Worm (Caenorhabditis elegans) whole organism, late embryonic: ENCODE data around the gene D2024.1.

ENCODE experiments used
- C08G9.2 ChIP-seq: sonication (generic microtip); optimal IDR thresholded peaks from 2 replicates; lab custom pipeline; 2016; ENCODE audit warnings: mild to moderate bottlenecking, missing genetic modification characterization, moderate library complexity, missing compliant biosample characterization
- C38D4.7 ChIP-seq: fragments of 200-800 bp; sonication (Bioruptor generic); optimal IDR thresholded peaks from 2 replicates; lab custom pipeline; 2018; ENCODE audit warnings: mild to moderate bottlenecking, missing genetic modification characterization, moderate library complexity, missing compliant biosample characterization
- K09A11.1 ChIP-seq: sonication (generic microtip); optimal IDR thresholded peaks from 2 replicates; lab custom pipeline; 2017; ENCODE audit warnings: antibody characterized with exemption, mild to moderate bottlenecking, missing genetic modification characterization, missing compliant biosample characterization; ENCODE audit not compliant: insufficient read depth
- Y22D7AL.16 ChIP-seq: sonication (generic microtip); optimal IDR thresholded peaks from 2 replicates; lab custom pipeline; 2016; ENCODE audit warnings: missing genetic modification characterization, missing compliant biosample characterization
- ahr-1 ChIP-seq: sonication (generic microtip); optimal IDR thresholded peaks from 2 replicates; lab custom pipeline; 2016; ENCODE audit warnings: missing genetic modification characterization, missing compliant biosample characterization
- ama-1 ChIP-seq: fragments of 150-350 bp; optimal IDR thresholded peaks from 2 replicates; lab custom pipeline; 2014
- ceh-14 ChIP-seq: sonication (generic microtip); optimal IDR thresholded peaks from 2 replicates; lab custom pipeline; 2016; ENCODE audit warnings: missing genotype, missing genetic modification characterization, missing compliant biosample characterization
- ceh-18 ChIP-seq: sonication (generic microtip); optimal IDR thresholded peaks from 2 replicates; lab custom pipeline; 2016; ENCODE audit warnings: missing genetic modification characterization, missing compliant biosample characterization
- ceh-19 ChIP-seq: fragments of 200-800 bp; sonication (Bioruptor generic); optimal IDR thresholded peaks from 2 replicates; lab custom pipeline; 2018; ENCODE audit warnings: mild to moderate bottlenecking, missing genetic modification characterization, missing compliant biosample characterization
- ceh-2 ChIP-seq: sonication (generic microtip); optimal IDR thresholded peaks from 2 replicates; lab custom pipeline; 2016; ENCODE audit warnings: missing genotype, missing genetic modification characterization, missing compliant biosample characterization
- ceh-22 ChIP-seq: sonication (generic microtip); optimal IDR thresholded peaks from 2 replicates; lab custom pipeline; 2017; ENCODE audit warnings: missing biosample characterization, missing genetic modification characterization
- ceh-31 ChIP-seq: sonication (generic microtip); optimal IDR thresholded peaks from 2 replicates; lab custom pipeline; 2016; ENCODE audit warnings: missing genetic modification characterization, missing compliant biosample characterization
- ceh-34 ChIP-seq: sonication (generic microtip); optimal IDR thresholded peaks from 2 replicates; lab custom pipeline; 2016; ENCODE audit warnings: mild to moderate bottlenecking, missing genetic modification characterization, missing compliant biosample characterization
- ceh-48 ChIP-seq: sonication (generic microtip); optimal IDR thresholded peaks from 2 replicates; lab custom pipeline; 2016; ENCODE audit warnings: missing genetic modification characterization, inconsistent platforms, missing compliant biosample characterization
- ceh-9 ChIP-seq: sonication (generic microtip); optimal IDR thresholded peaks from 2 replicates; lab custom pipeline; 2016; ENCODE audit warnings: mild to moderate bottlenecking, missing genetic modification characterization, inconsistent platforms, missing compliant biosample characterization
- dmd-4 ChIP-seq: sonication (generic microtip); optimal IDR thresholded peaks from 2 replicates; lab custom pipeline; 2016; ENCODE audit warnings: borderline replicate concordance, missing genetic modification characterization, missing compliant biosample characterization
- dve-1 ChIP-seq: sonication (generic microtip); optimal IDR thresholded peaks from 2 replicates; lab custom pipeline; 2017; ENCODE audit warnings: antibody characterized with exemption, mild to moderate bottlenecking, missing genetic modification characterization, missing compliant biosample characterization
- elt-2 ChIP-seq: sonication (generic microtip); optimal IDR thresholded peaks from 2 replicates; lab custom pipeline; 2016; ENCODE audit warnings: missing genetic modification reagents, missing genetic modification characterization, missing compliant biosample characterization
- elt-4 ChIP-seq: sonication (generic microtip); optimal IDR thresholded peaks from 2 replicates; lab custom pipeline; 2016; ENCODE audit warnings: missing genetic modification characterization, missing compliant biosample characterization
- ets-4 ChIP-seq: sonication (generic microtip); optimal IDR thresholded peaks from 2 replicates; lab custom pipeline; 2016; ENCODE audit warnings: missing genetic modification characterization, missing compliant biosample characterization
- fax-1 ChIP-seq: sonication (generic microtip); optimal IDR thresholded peaks from 2 replicates; lab custom pipeline; 2016; ENCODE audit warnings: missing genotype, missing genetic modification characterization, missing compliant biosample characterization
- fkh-10 ChIP-seq: fragments of 150-350 bp; optimal IDR thresholded peaks from 2 replicates; lab custom pipeline; 2014; ENCODE audit warnings: missing biosample characterization, missing genetic modification reagents, missing genetic modification characterization
- fkh-6 ChIP-seq: sonication (generic microtip); optimal IDR thresholded peaks from 2 replicates; lab custom pipeline; 2016; ENCODE audit warnings: missing genetic modification characterization, missing compliant biosample characterization
- hlh-15 ChIP-seq: sonication (generic microtip); optimal IDR thresholded peaks from 2 replicates; lab custom pipeline; 2016; ENCODE audit warnings: missing genetic modification characterization, missing compliant biosample characterization
- hlh-30 ChIP-seq: sonication (generic microtip); optimal IDR thresholded peaks from 2 replicates; lab custom pipeline; 2017; ENCODE audit warnings: antibody characterized with exemption, missing genetic modification characterization, missing compliant biosample characterization; ENCODE audit not compliant: insufficient read depth
- hlh-8 ChIP-seq: sonication (generic microtip); optimal IDR thresholded peaks from 2 replicates; lab custom pipeline; 2016; ENCODE audit warnings: missing genotype, missing genetic modification characterization, missing compliant biosample characterization
- madf-2 ChIP-seq: sonication (generic microtip); optimal IDR thresholded peaks from 2 replicates; lab custom pipeline; 2017; ENCODE audit warnings: missing genetic modification characterization, missing compliant biosample characterization
- nfya-1 ChIP-seq: sonication (generic microtip); optimal IDR thresholded peaks from 2 replicates; lab custom pipeline; 2017; ENCODE audit warnings: missing genetic modification characterization, mild to moderate bottlenecking, missing compliant biosample characterization, antibody characterized with exemption, moderate library complexity
- nhr-11 ChIP-seq: fragments of 150-350 bp; optimal IDR thresholded peaks from 2 replicates; lab custom pipeline; 2014; ENCODE audit warnings: missing biosample characterization, missing genetic modification characterization
- npax-4 ChIP-seq: sonication (generic microtip); optimal IDR thresholded peaks from 2 replicates; lab custom pipeline; 2016; ENCODE audit warnings: missing genetic modification characterization, missing compliant biosample characterization
- pat-9 ChIP-seq: fragments of 200-800 bp; sonication (Bioruptor generic); optimal IDR thresholded peaks from 2 replicates; lab custom pipeline; 2018; ENCODE audit warnings: mild to moderate bottlenecking, missing genetic modification characterization, moderate library complexity, missing compliant biosample characterization
- pax-1 ChIP-seq: fragments of 150-350 bp; optimal IDR thresholded peaks from 2 replicates; lab custom pipeline; 2014; ENCODE audit warnings: missing biosample characterization, missing genetic modification characterization
- pha-2 ChIP-seq: sonication (generic microtip); optimal IDR thresholded peaks from 2 replicates; lab custom pipeline; 2017; ENCODE audit warnings: mild to moderate bottlenecking, missing genetic modification characterization, missing compliant biosample characterization
- pha-4 ChIP-seq: fragments of 150-350 bp; optimal IDR thresholded peaks from 2 replicates; lab custom pipeline; 2018; ENCODE audit warnings: missing biosample characterization, missing genetic modification reagents, missing genetic modification characterization
- pqm-1 ChIP-seq: sonication (generic microtip); optimal IDR thresholded peaks from 2 replicates; lab custom pipeline; 2016; ENCODE audit warnings: missing genetic modification characterization, missing compliant biosample characterization
- pros-1 ChIP-seq: fragments of 150-350 bp; optimal IDR thresholded peaks from 2 replicates; lab custom pipeline; 2014; ENCODE audit warnings: missing biosample characterization, missing genetic modification reagents, missing genetic modification characterization
- ref-2 ChIP-seq: sonication (generic microtip); optimal IDR thresholded peaks from 2 replicates; lab custom pipeline; 2016; ENCODE audit warnings: missing genetic modification characterization, missing compliant biosample characterization
- rnt-1 ChIP-seq: sonication (generic microtip); optimal IDR thresholded peaks from 2 replicates; lab custom pipeline; 2016; ENCODE audit warnings: missing genetic modification characterization, missing compliant biosample characterization
- sox-4 ChIP-seq: sonication (generic microtip); optimal IDR thresholded peaks from 2 replicates; lab custom pipeline; 2017; ENCODE audit warnings: mild to moderate bottlenecking, missing genetic modification characterization, inconsistent platforms, missing compliant biosample characterization
- syd-9 ChIP-seq: sonication (generic microtip); optimal IDR thresholded peaks from 2 replicates; lab custom pipeline; 2016; ENCODE audit warnings: mild to moderate bottlenecking, missing genetic modification characterization, moderate library complexity, missing compliant biosample characterization
- tbx-2 ChIP-seq: sonication (generic microtip); optimal IDR thresholded peaks from 2 replicates; lab custom pipeline; 2016; ENCODE audit warnings: missing genetic modification characterization, missing compliant biosample characterization
- tbx-7 ChIP-seq: sonication (generic microtip); optimal IDR thresholded peaks from 2 replicates; lab custom pipeline; 2016; ENCODE audit warnings: missing genotype, missing genetic modification characterization, missing compliant biosample characterization
- ttx-3 ChIP-seq: sonication (generic microtip); optimal IDR thresholded peaks from 2 replicates; lab custom pipeline; 2016; ENCODE audit warnings: missing genetic modification reagents, missing genetic modification characterization, missing compliant biosample characterization
- unc-3 ChIP-seq, 2 experiments: fragments of 200-800 bp in 1 of 2; sonication (Bioruptor generic) in 1 of 2; sonication (generic microtip) in 1 of 2; conservative IDR thresholded peaks in 1 of 2; optimal IDR thresholded peaks in 1 of 2; 2 replicates each; pipeline versions ENCODE4 v1.3.6 to Lab custom; 2016 to 2022; ENCODE audit warnings: missing compliant biosample characterization in 2 of 2, missing genetic modification characterization in 2 of 2, missing genetic modification reagents in 1 of 2
- unc-42 ChIP-seq: sonication (generic microtip); optimal IDR thresholded peaks from 2 replicates; lab custom pipeline; 2016; ENCODE audit warnings: missing genotype, missing genetic modification characterization, missing compliant biosample characterization
- unc-55 ChIP-seq: sonication (generic microtip); optimal IDR thresholded peaks from 2 replicates; lab custom pipeline; 2017; ENCODE audit warnings: missing biosample characterization, missing genetic modification reagents, missing genetic modification characterization
- unc-86 ChIP-seq: sonication (generic microtip); optimal IDR thresholded peaks from 2 replicates; lab custom pipeline; 2016; ENCODE audit warnings: missing genetic modification characterization, missing compliant biosample characterization
- zip-5 ChIP-seq: sonication (generic microtip); optimal IDR thresholded peaks from 2 replicates; lab custom pipeline; 2016; ENCODE audit warnings: missing genetic modification characterization, missing compliant biosample characterization
- ztf-16 ChIP-seq: sonication (generic microtip); optimal IDR thresholded peaks from 2 replicates; lab custom pipeline; 2017; ENCODE audit warnings: missing genetic modification characterization, missing compliant biosample characterization

Gene D2024.1

ce11 chrIV:7228208-7228607, 19.1 kb upstream of the D2024.1 start, which contains the start of gene D2024.5:
Gene D2024.5, minus strand, starts transcription at chrIV:7228308.
- TF ChIP-seq npax-4 (no peak), tbx-7 (tag; lab: Kevin White, UChicago) (no peak), pat-9 (tag; lab: Kevin White, UChicago) (no peak), ceh-31 (tag; lab: Kevin White, UChicago) (no peak), dmd-4 (tag; lab: Kevin White, UChicago) (no peak), unc-42 (tag; lab: Kevin White, UChicago) (no peak), hlh-30 (tag; lab: Kevin White, UChicago) (no peak), ttx-3 (tag; lab: Kevin White, UChicago) (no peak), pqm-1 (tag; lab: Kevin White, UChicago) (no peak), hlh-15 (tag; lab: Kevin White, UChicago) (no peak), tbx-2 (tag; lab: Kevin White, UChicago) (no peak), dve-1 (tag; lab: Kevin White, UChicago) (no peak), fkh-6 (tag; lab: Kevin White, UChicago) (no peak), ama-1 (no peak), madf-2 (tag; lab: Kevin White, UChicago) (no peak), ceh-22 (tag; lab: Kevin White, UChicago) (no peak), zip-5 (tag; lab: Kevin White, UChicago) (no peak), ztf-16 (tag; lab: Kevin White, UChicago) (no peak), K09A11.1 (no peak), pha-4 (tag; lab: Kevin White, UChicago) (no peak)

- TF ChIP-seq Y22D7AL.16 (tag; lab: Kevin White, UChicago) (no peak), sox-4 (tag; lab: Kevin White, UChicago) (no peak), fkh-10 (no peak), pros-1 (tag; lab: Kevin White, UChicago) (no peak), pha-4 (tag; lab: Kevin White, UChicago) (no peak), ceh-34 (tag; lab: Kevin White, UChicago) (peak; percentile 61), ets-4 (tag; lab: Kevin White, UChicago) (peak; percentile 54), pqm-1 (tag; lab: Kevin White, UChicago) (peak; percentile 2), nhr-11 (tag; lab: Kevin White, UChicago) (no peak), pax-1 (no peak), dmd-4 (tag; lab: Kevin White, UChicago) (no peak), ceh-18 (peak; percentile 21), ceh-19 (no peak), ceh-9 (tag; lab: Kevin White, UChicago) (no peak), elt-2 (tag; lab: Kevin White, UChicago) (peak; percentile 43), ahr-1 (tag; lab: Kevin White, UChicago) (no peak), ttx-3 (tag; lab: Kevin White, UChicago) (no peak), ceh-48 (tag; lab: Kevin White, UChicago) (peak; percentile 95), C38D4.7 (GFP tag; lab: Kevin White, UChicago) (no peak), tbx-2 (tag; lab: Kevin White, UChicago) (peak; percentile 79), unc-42 (tag; lab: Kevin White, UChicago) (peak; percentile 37), ceh-22 (tag; lab: Kevin White, UChicago) (no peak), pat-9 (tag; lab: Kevin White, UChicago) (no peak), ref-2 (tag; lab: Kevin White, UChicago) (no peak), nfya-1 (tag; lab: Kevin White, UChicago) (peak; percentile 5), hlh-8 (peak; percentile 39), madf-2 (tag; lab: Kevin White, UChicago) (no peak), elt-4 (tag; lab: Kevin White, UChicago) (no peak), pha-2 (tag; lab: Kevin White, UChicago) (no peak), fax-1 (tag; lab: Kevin White, UChicago) (peak; percentile 63), ztf-16 (tag; lab: Kevin White, UChicago) (no peak), zip-5 (tag; lab: Kevin White, UChicago) (peak; percentile 32), syd-9 (tag; lab: Kevin White, UChicago) (no peak), ceh-14 (tag; lab: Kevin White, UChicago) (peak; percentile 62), ceh-2 (peak; percentile 46), unc-3 (GFP tag; conservative IDR thresholded peaks at IDR 0.05; lab: Robert Waterston, UW) (no peak), unc-3 (tag; optimal IDR thresholded peaks at IDR 0.05; lab: Kevin White, UChicago) (peak; percentile 37), C08G9.2 (tag; lab: Kevin White, UChicago) (peak; percentile 40), unc-86 (tag; lab: Kevin White, UChicago) (peak; percentile 3), rnt-1 (peak; percentile 47), ceh-31 (tag; lab: Kevin White, UChicago) (peak; percentile 90), unc-55 (GFP tag; lab: Kevin White, UChicago) (no peak)
Observed at ce11 chrIV:7230198-7230597, 17.1 kb upstream of the D2024.1 start, which contains the start of gene cap-1. Gene cap-1, minus strand, starts transcription at chrIV:7230223.
